Worm (Caenorhabditis elegans) whole organism, L2 larva: ENCODE results near the gene egl-2.

Experiments
- R02D3.7 ChIP-seq: fragments of 150-350 bp; optimal IDR thresholded peaks from 2 replicates; lab custom pipeline; 2014; ENCODE audit warnings: missing biosample characterization, missing genetic modification characterization
- Y55F3AM.14 ChIP-seq: fragments of 200-800 bp; sonication (Bioruptor generic); optimal IDR thresholded peaks from 2 replicates; lab custom pipeline; 2018; ENCODE audit warnings: mild to moderate bottlenecking, missing genetic modification characterization, missing compliant biosample characterization
- aly-2 ChIP-seq: fragments of 150-350 bp; optimal IDR thresholded peaks from 2 replicates; lab custom pipeline; 2014; ENCODE audit warnings: missing biosample characterization, missing genetic modification characterization
- ama-1 ChIP-seq: fragments of 150-350 bp; optimal IDR thresholded peaks from 2 replicates; lab custom pipeline; 2018; ENCODE audit warnings: inconsistent platforms
- dmd-4 ChIP-seq: sonication (generic microtip); optimal IDR thresholded peaks from 2 replicates; lab custom pipeline; 2017; ENCODE audit warnings: missing biosample characterization, missing genetic modification characterization
- egl-27 ChIP-seq: sonication (generic microtip); optimal IDR thresholded peaks from 3 replicates; lab custom pipeline; 2017; ENCODE audit warnings: missing biosample characterization, missing genetic modification reagents, missing genetic modification characterization
- elt-1 ChIP-seq: fragments of 150-350 bp; optimal IDR thresholded peaks from 2 replicates; lab custom pipeline; 2014; ENCODE audit warnings: missing biosample characterization, missing genetic modification characterization
- nhr-129 ChIP-seq: fragments of 150-350 bp; optimal IDR thresholded peaks from 2 replicates; lab custom pipeline; 2014; ENCODE audit warnings: missing biosample characterization, missing genetic modification characterization
- nhr-25 ChIP-seq: fragments of 150-350 bp; sonication (generic microtip); optimal IDR thresholded peaks from 3 replicates; lab custom pipeline; 2014; ENCODE audit warnings: missing biosample characterization, missing genetic modification characterization
- skn-1 ChIP-seq: sonication (generic microtip); optimal IDR thresholded peaks from 2 replicates; lab custom pipeline; 2017; ENCODE audit warnings: missing biosample characterization, missing genetic modification characterization
- sma-3 ChIP-seq: sonication (generic microtip); optimal IDR thresholded peaks from 2 replicates; lab custom pipeline; 2016; ENCODE audit warnings: missing genetic modification reagents, missing genetic modification characterization, missing compliant biosample characterization
- unc-39 ChIP-seq: fragments of 150-350 bp; optimal IDR thresholded peaks from 2 replicates; lab custom pipeline; 2014; ENCODE audit warnings: missing biosample characterization, missing genetic modification characterization
- unc-62 ChIP-seq: fragments of 150-350 bp; optimal IDR thresholded peaks from 2 replicates; lab custom pipeline; 2014; ENCODE audit warnings: missing biosample characterization, missing genetic modification reagents, missing genetic modification characterization

DNA sequence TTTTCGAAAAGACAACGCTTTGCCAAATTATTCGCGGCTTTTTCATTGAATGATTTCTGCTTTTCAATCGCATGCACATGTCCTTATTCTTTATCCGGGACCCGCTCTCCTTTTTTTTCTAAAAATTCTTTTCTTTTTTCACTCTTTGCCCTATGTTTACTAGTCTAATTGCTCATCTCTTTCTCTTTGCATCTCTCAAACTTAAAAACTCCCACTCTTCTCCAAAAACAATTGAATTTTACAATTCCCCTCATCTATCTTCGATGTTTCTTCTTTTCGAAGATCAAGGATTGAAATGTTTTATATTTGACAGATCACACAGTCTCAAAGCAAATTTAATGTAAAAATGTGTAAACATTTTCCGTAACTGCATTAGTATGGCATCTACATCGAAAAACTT, 38.6 kb upstream of the egl-2 start:
- TF ChIP-seq nhr-129 (tag; lab: Kevin White, UChicago) (no peak), unc-62 (GFP tag; lab: Kevin White, UChicago) (no peak), R02D3.7 (no peak), sma-3 (GFP tag; lab: Kevin White, UChicago) (no peak), unc-39 (tag; lab: Kevin White, UChicago) (no peak), elt-1 (tag; lab: Kevin White, UChicago) (no peak), nhr-25 (tag; lab: Kevin White, UChicago) (no peak), skn-1 (no peak), Y55F3AM.14 (GFP tag; lab: Kevin White, UChicago) (no peak), aly-2 (tag; lab: Kevin White, UChicago) (no peak), egl-27 (tag; lab: Kevin White, UChicago) (no peak), dmd-4 (tag; lab: Kevin White, UChicago) (no peak), ama-1 (lab: Kevin White, UChicago) (no peak)
